Worm (Caenorhabditis elegans): ENCODE results near the gene clhm-1.
A peak's percentile ranks its signal among the peaks of the same experiment; 100 is the strongest.

clhm-1 gene

DNA sequence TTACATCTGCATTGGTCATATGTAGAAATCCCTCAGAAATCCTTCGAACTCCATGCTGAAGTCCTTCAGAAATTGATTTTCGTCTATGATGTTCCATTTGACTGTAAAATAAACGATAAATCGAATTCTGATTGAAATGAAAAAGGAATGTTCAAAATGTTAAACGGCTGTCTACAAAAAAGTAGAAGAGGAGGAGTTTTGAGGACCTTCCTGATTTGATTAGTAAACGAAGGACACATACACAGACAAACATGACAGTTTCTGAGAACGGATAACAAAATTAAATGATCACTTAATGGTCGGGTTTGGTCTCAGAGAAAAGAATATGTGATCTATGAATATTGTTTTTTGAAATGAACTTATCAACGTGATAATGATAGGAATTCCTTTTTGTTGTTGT is 6.1 kb upstream of the clhm-1 start, which contains the start of gene slc-36.5:
Gene slc-36.5, minus strand, starts transcription at position 101 of the 400 bp plus-strand sequence.
- TF ChIP-seq T26A5.8 (tag; optimal IDR thresholded peaks at IDR 0.05) (no peak), pha-4 (tag; optimal IDR thresholded peaks at IDR 0.05) (no peak), hrde-1 (tag; optimal IDR thresholded peaks at IDR 0.05; ENCODE audit: borderline replicate concordance) (no peak), K12H6.12 (tag; optimal IDR thresholded peaks at IDR 0.05) (no peak), K11D2.4 (GFP tag; IDR thresholded peaks at IDR 0.05) (no peak), egl-44 (GFP tag; IDR thresholded peaks at IDR 0.05) (no peak), unc-130 (GFP tag; optimal IDR thresholded peaks at IDR 0.05) (no peak), bed-1 (GFP tag; IDR thresholded peaks at IDR 0.05) (no peak), D2030.7 (GFP tag; IDR thresholded peaks at IDR 0.05) (no peak), atf-7 (tag; optimal IDR thresholded peaks at IDR 0.05) (no peak), hmg-1.2 (GFP tag; IDR thresholded peaks at IDR 0.05) (no peak), attf-5 (GFP tag; optimal IDR thresholded peaks at IDR 0.05) (no peak), lsl-1 (GFP tag; optimal IDR thresholded peaks at IDR 0.05) (no peak), lin-40 (tag; optimal IDR thresholded peaks at IDR 0.05) (no peak), tlf-1 (GFP tag; optimal IDR thresholded peaks at IDR 0.05) (no peak)

DNA sequence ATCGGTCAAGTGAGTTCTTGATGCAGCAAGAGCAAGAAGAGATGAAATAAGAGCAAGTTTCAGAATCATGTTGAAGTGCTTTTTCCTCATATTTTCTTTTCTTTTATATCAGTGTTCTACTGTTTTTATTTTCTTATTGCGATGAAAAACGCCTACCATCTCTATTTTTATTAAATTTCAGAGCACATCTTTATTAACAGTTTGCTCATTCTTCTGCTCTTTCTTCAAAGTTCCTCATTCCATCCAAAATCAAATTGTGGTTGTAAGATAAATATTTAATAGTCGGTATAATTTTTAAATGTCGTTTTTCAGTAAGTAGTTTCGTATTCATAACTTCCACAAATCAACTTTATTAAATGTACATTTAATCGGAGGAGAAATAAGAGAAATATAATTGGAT is 1.7 kb upstream of the clhm-1 start, which contains the start of gene C44B7.5:
Gene C44B7.5, minus strand, starts transcription at position 101 of the 400 bp plus-strand sequence.
- TF ChIP-seq K12H6.12 (tag; optimal IDR thresholded peaks at IDR 0.05) (no peak), cebp-2 (GFP tag; IDR thresholded peaks at IDR 0.05) (no peak), nhr-80 (tag; optimal IDR thresholded peaks at IDR 0.05) (no peak)

DNA sequence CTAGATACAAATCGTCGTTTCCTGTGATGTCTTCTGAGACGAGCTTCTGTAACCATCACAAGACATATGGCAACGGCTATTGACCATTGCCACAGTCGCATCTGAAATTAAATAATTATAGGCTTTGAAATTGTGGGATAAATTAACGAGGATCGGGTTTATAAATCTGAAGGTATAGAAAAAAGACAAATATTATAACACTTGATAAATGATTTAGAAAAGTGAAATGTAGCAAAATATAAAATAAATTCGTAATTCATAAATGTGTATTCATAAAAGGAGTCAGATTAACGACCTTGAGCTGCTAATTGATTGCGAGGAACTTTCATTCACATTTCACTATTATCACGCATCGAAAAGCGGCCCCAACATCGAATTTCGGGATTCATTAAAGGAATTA is 7.2 kb downstream of the clhm-1 start, which contains the start of gene aff-1:
Gene aff-1, minus strand, starts transcription at position 101 of the 400 bp plus-strand sequence.
- TF ChIP-seq efl-1 (GFP tag; optimal IDR thresholded peaks at IDR 0.05) (no peak), attf-6 (GFP tag; IDR thresholded peaks at IDR 0.05) (no peak), egl-44 (GFP tag; IDR thresholded peaks at IDR 0.05) (no peak), rcor-1 (GFP tag; IDR thresholded peaks at IDR 0.05) (no peak), B0261.1 (tag; optimal IDR thresholded peaks at IDR 0.05) (no peak), F57C9.4 (tag; optimal IDR thresholded peaks at IDR 0.05) (no peak), Y67H2A.10 (GFP tag; conservative IDR thresholded peaks at IDR 0.05) (no peak), ceh-91 (GFP tag; IDR thresholded peaks at IDR 0.05) (no peak), F22D6.2 (tag; optimal IDR thresholded peaks at IDR 0.05) (no peak), madf-10 (tag; optimal IDR thresholded peaks at IDR 0.05) (no peak), lir-1 (GFP tag; conservative IDR thresholded peaks at IDR 0.05) (no peak), aptf-2 (GFP tag; conservative IDR thresholded peaks at IDR 0.05) (no peak)

DNA sequence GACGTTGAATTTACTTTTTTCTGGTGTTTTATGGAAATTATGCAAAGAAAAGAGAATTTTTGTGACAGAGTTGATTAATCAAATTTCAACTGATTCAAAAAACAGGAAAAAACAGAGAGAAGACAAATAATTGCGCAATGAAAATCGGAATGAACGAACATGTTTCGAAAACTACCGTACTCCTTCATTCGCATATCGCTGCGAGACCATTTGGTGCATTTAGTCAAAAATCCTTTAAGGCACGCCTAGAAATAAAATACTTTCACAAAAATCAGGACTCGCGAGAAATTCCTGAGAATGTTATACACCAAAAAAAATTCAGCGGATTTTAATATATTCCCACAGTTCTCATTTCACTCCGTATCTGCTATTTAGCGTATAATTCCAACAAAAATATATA is 10.8 kb downstream of the clhm-1 start:
- TF ChIP-seq chd-7 (tag; optimal IDR thresholded peaks at IDR 0.05) (no peak), F33H1.4 (GFP tag; IDR thresholded peaks at IDR 0.05) (peak; percentile 82), efl-1 (GFP tag; optimal IDR thresholded peaks at IDR 0.05) (peak; percentile 15), B0336.3 (GFP tag; IDR thresholded peaks at IDR 0.05) (no peak), lsl-1 (GFP tag; optimal IDR thresholded peaks at IDR 0.05) (peak; percentile 83), madf-8 (GFP tag; conservative IDR thresholded peaks at IDR 0.05) (peak; percentile 82), him-1 (tag; optimal IDR thresholded peaks at IDR 0.05) (peak; percentile 13), F22D6.2 (tag; optimal IDR thresholded peaks at IDR 0.05) (no peak), hlh-26 (GFP tag; conservative IDR thresholded peaks at IDR 0.05) (no peak), madf-6 (GFP tag; IDR thresholded peaks at IDR 0.05) (peak; percentile 91), xnd-1 (tag; optimal IDR thresholded peaks at IDR 0.05) (peak; percentile 75), ceh-91 (GFP tag; IDR thresholded peaks at IDR 0.05) (0 out of 2 replicates have a peak, but pooled peaks have one; percentile 13)
